Worm (Caenorhabditis elegans): ENCODE measurements around the gene inx-11.

inx-11 gene

DNA sequence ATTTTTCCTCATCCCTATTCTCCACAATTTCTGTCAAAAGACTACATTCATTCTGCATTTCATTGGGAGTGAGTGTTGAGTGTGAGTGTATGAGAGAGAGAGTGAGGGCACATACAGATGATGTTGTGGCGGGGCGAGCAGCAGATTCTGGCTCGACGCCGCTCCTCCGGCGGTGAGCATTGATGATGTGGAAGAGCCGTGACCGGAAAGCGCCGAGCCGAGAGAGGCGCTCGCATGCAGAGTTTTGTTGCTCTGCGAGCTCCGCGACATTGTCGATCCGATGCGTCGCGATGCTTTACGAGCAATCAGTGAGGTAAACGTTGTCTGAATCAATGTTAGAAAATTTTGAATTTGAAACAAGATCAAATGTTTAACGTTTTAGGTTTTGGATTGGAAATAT, 31.3 kb upstream of the inx-11 start:
- TF ChIP-seq mdl-1 (tag; optimal IDR thresholded peaks at IDR 0.05) (no peak), nfya-1 (tag; optimal IDR thresholded peaks at IDR 0.05; ENCODE audit: insufficient read depth) (peak; percentile 20), nhr-76 (tag; optimal IDR thresholded peaks at IDR 0.05) (no peak), pqm-1 (tag; optimal IDR thresholded peaks at IDR 0.05) (no peak)

DNA sequence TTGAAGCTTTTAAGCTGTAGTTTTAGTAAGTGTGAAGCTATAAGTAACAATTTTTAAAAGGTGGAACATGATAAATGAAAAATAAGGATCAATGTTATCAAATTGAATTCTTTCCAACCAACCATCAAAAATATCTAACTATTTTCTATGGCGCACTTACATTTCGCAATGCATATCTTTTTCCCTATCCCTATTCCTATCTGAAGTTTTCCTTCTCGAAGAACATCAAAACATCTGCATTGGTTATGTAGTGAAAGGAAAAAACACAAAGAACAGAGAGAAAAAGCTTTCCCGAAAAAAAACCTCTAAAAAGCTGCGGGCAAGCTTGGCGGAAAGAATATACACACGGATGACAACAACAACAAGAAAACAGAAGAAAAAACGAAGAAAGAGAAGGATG, 26.5 kb upstream of the inx-11 start:
- no peak for TF ChIP-seq nhr-67 (tag; optimal IDR thresholded peaks at IDR 0.05)
- TF ChIP-seq egl-5 (tag; optimal IDR thresholded peaks at IDR 0.05): peak; percentile 6

DNA sequence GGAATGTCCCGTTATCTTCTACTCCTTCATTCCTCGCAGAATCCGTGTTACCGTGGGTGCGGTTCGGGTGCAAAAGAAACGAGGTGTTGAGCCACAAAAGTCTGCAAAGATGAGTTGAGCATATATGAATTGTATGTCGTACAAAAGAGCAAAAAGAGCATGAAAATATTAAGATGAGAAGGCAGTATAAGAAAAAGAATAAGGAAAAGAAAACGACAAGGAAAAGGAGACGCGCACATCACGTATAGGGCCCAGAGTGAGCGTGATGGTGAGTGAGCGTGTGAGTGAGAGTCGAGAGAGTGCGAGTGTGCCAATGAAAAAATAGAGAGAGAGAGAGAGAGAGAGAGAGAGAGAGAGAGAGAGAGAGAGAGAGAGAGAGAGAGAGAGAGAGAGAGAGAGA, 24.1 kb upstream of the inx-11 start, which contains the start of gene egl-10:
Gene egl-10, minus strand, starts transcription at position 101 of the 400 bp plus-strand sequence.
- TF ChIP-seq nfya-1 (tag; optimal IDR thresholded peaks at IDR 0.05; ENCODE audit: insufficient read depth) (peak; percentile 19), pha-4 (tag; optimal IDR thresholded peaks at IDR 0.05) (peak; percentile 27), unc-39 (tag; optimal IDR thresholded peaks at IDR 0.05) (no peak)

DNA sequence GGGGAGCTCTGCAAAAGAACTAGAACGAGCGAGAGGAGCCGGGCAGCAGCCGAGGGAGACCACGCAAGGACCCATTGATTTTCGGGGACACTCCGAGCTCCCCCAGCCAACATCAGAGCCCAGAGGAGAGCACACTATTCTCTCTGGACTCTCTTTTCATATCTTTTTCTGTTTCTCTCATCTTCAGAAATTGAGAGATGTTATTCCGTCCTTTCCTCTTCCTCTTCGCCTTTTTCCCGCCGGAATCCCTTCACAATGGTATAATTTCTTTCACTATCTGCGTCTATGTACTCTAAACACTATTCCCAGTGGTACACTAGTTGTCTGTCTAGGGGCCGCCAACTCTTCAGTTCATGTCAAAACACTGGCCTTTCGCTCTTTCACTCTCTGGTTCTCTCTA, 21.6 kb upstream of the inx-11 start:
- TF ChIP-seq nhr-25 (tag; optimal IDR thresholded peaks at IDR 0.05) (peak; percentile 41), zag-1 (tag; optimal IDR thresholded peaks at IDR 0.05) (peak; percentile 41), lin-15B (tag; optimal IDR thresholded peaks at IDR 0.05) (peak; percentile 61), fkh-2 (tag; optimal IDR thresholded peaks at IDR 0.05) (no peak), pqm-1 (tag; optimal IDR thresholded peaks at IDR 0.05) (no peak), mml-1 (tag; optimal IDR thresholded peaks at IDR 0.05) (no peak), elt-1 (tag; optimal IDR thresholded peaks at IDR 0.05) (peak; percentile 34), fkh-10 (GFP tag; optimal IDR thresholded peaks at IDR 0.05) (peak; percentile 94), nhr-11 (tag; optimal IDR thresholded peaks at IDR 0.05) (peak; percentile 26), egl-5 (tag; optimal IDR thresholded peaks at IDR 0.05) (peak; percentile 83), snpc-4 (tag; optimal IDR thresholded peaks at IDR 0.05) (peak; percentile 75), hmg-11 (tag; optimal IDR thresholded peaks at IDR 0.05) (peak; percentile 95), nfya-1 (tag; optimal IDR thresholded peaks at IDR 0.05; ENCODE audit: insufficient read depth) (peak; percentile 76), tbx-2 (tag; optimal IDR thresholded peaks at IDR 0.05) (peak; percentile 81), jun-1 (tag; optimal IDR thresholded peaks at IDR 0.05) (peak; percentile 48), ceh-28 (tag; optimal IDR thresholded peaks at IDR 0.05) (peak; percentile 72), aly-2 (tag; optimal IDR thresholded peaks at IDR 0.05) (no peak), ama-1 (optimal IDR thresholded peaks at IDR 0.05) (peak; percentile 32), ztf-11 (tag; optimal IDR thresholded peaks at IDR 0.05) (no peak), lin-39 (tag; optimal IDR thresholded peaks at IDR 0.05) (peak; percentile 81), R02D3.7 (tag; optimal IDR thresholded peaks at IDR 0.05) (peak; percentile 24), ceh-82 (tag; optimal IDR thresholded peaks at IDR 0.05) (peak; percentile 58), unc-62 (GFP tag; optimal IDR thresholded peaks at IDR 0.05) (no peak), nhr-23 (tag; optimal IDR thresholded peaks at IDR 0.05) (peak; percentile 82), nhr-237 (tag; optimal IDR thresholded peaks at IDR 0.05) (no peak), pha-4 (tag; optimal IDR thresholded peaks at IDR 0.05) (peak; percentile 57), nhr-43 (tag; optimal IDR thresholded peaks at IDR 0.05; ENCODE audit: poor library complexity, severe bottlenecking) (peak; percentile 49), lsy-12 (tag; optimal IDR thresholded peaks at IDR 0.05) (peak; percentile 69)

DNA sequence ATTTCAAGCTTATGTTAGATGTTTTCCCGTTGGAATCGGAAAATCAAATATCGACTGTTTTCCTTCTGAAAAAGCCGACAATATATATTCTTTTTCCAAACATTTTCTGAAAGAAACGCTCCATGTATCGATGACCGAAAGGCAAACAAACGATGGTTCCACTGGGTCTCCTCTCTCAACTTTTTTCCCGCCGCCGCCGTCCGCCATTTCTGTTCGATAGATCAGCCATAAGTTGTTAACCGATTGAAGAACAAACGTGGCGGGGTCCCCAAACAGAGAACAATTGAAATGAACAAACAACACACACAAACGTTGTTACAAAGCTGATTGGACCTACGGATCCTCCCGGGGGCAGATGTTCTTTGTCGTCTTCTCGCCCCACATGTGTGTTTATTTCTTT, 20.4 kb upstream of the inx-11 start:
- TF ChIP-seq mml-1 (tag; optimal IDR thresholded peaks at IDR 0.05) (no peak), pha-4 (tag; optimal IDR thresholded peaks at IDR 0.05) (peak; percentile 82)

DNA sequence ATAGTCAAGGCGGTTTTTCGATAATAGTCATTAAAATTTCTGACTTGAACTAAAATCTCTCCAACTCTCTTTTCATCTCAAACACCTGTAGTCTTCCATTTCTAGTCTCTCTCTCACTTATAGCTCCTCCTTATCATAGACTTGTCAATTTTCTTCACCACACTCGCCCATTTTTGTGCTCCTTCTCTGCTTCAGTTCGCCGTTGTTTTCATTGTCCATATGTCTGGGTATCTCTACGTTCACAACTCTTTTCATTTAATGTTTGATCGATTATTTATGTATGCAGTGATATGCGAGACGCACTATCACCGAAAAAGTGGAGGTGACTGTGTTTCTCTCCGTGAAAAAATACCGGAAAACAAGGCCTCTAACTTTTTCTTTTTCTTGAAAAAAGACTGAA, 19.3 kb upstream of the inx-11 start:
- TF ChIP-seq ama-1 (optimal IDR thresholded peaks at IDR 0.05) (no peak), pqm-1 (tag; optimal IDR thresholded peaks at IDR 0.05) (peak; percentile 68), fkh-10 (GFP tag; optimal IDR thresholded peaks at IDR 0.05) (no peak), elt-3 (tag; optimal IDR thresholded peaks at IDR 0.05) (no peak), ceh-82 (tag; optimal IDR thresholded peaks at IDR 0.05) (no peak), ZK546.5 (tag; optimal IDR thresholded peaks at IDR 0.05) (no peak), elt-2 (tag; optimal IDR thresholded peaks at IDR 0.05) (peak; percentile 93), egl-5 (tag; optimal IDR thresholded peaks at IDR 0.05) (no peak), lsy-12 (tag; optimal IDR thresholded peaks at IDR 0.05) (no peak), skn-1 (tag; optimal IDR thresholded peaks at IDR 0.05) (no peak), pha-4 (tag; optimal IDR thresholded peaks at IDR 0.05) (peak; percentile 17)
